Fruit fly (Drosophila melanogaster) whole organism, embryonic: Measurements from ENCODE around the gene CG15141.
A peak's percentile ranks its signal among the peaks of the same experiment; 100 is the strongest.

ENCODE experiments used
- Adf1 ChIP-seq: fragments of 200-800 bp; sonication (Bioruptor generic); IDR thresholded peaks from 2 replicates; pipeline ENCODE4 v1.3.6; 2022; ENCODE audit warnings: missing biosample characterization, missing genetic modification characterization
- Atf6 ChIP-seq: fragments of 200-800 bp; sonication (Bioruptor generic); IDR thresholded peaks from 2 replicates; pipeline ENCODE4 v1.3.6; 2022; ENCODE audit warnings: missing biosample characterization, missing genetic modification characterization
- Bgb ChIP-seq: fragments of 200-800 bp; sonication (Bioruptor generic); IDR thresholded peaks from 2 replicates; pipeline ENCODE4 v1.3.6; 2022; ENCODE audit warnings: missing biosample characterization, missing genetic modification characterization; ENCODE audit not compliant: partially characterized antibody
- Blimp-1 ChIP-seq: fragments of 200-800 bp; sonication (Bioruptor generic); optimal IDR thresholded peaks from 3 replicates; lab custom pipeline; 2018; ENCODE audit warnings: missing biosample characterization, missing genetic modification characterization, mild to moderate bottlenecking, moderate library complexity, missing genetic modification reagents
- CG1024 ChIP-seq: fragments of 200-800 bp; sonication (Bioruptor generic); IDR thresholded peaks from 2 replicates; pipeline ENCODE4 v1.3.6; 2022; ENCODE audit warnings: missing biosample characterization, missing genetic modification characterization
- CG10267 ChIP-seq: fragments of 200-800 bp; sonication (Bioruptor generic); optimal IDR thresholded peaks from 2 replicates; lab custom pipeline; 2018; ENCODE audit warnings: missing biosample characterization, mild to moderate bottlenecking, missing genetic modification characterization, moderate library complexity
- CG11247 ChIP-seq: fragments of 200-800 bp; sonication (Bioruptor generic); IDR thresholded peaks from 2 replicates; pipeline ENCODE4 v1.3.6; 2022; ENCODE audit warnings: missing biosample characterization, missing genetic modification characterization
- CG12219 ChIP-seq: fragments of 200-800 bp; sonication (Bioruptor generic); optimal IDR thresholded peaks from 3 replicates; lab custom pipeline; 2018; ENCODE audit warnings: missing biosample characterization, mild to moderate bottlenecking, missing genetic modification characterization
- CG12391 ChIP-seq: fragments of 200-800 bp; sonication (Bioruptor generic); optimal IDR thresholded peaks from 3 replicates; lab custom pipeline; 2018; ENCODE audit warnings: missing biosample characterization, mild to moderate bottlenecking, missing genetic modification characterization, moderate library complexity
- CG12659 ChIP-seq: fragments of 200-800 bp; sonication (Bioruptor generic); optimal IDR thresholded peaks from 3 replicates; lab custom pipeline; 2017; ENCODE audit warnings: mild to moderate bottlenecking, missing biosample characterization, missing genetic modification reagents, missing genetic modification characterization
- CG12769 ChIP-seq: fragments of 200-800 bp; sonication (Bioruptor generic); optimal IDR thresholded peaks from 2 replicates; lab custom pipeline; 2019; ENCODE audit warnings: missing biosample characterization, mild to moderate bottlenecking, missing genetic modification characterization, moderate library complexity
- CG13123 ChIP-seq: fragments of 200-800 bp; sonication (Bioruptor generic); optimal IDR thresholded peaks from 2 replicates; lab custom pipeline; 2016; ENCODE audit warnings: missing biosample characterization, missing genetic modification characterization
- CG15269 ChIP-seq: fragments of 200-800 bp; sonication (Bioruptor generic); optimal IDR thresholded peaks from 2 replicates; lab custom pipeline; 2018; ENCODE audit warnings: missing biosample characterization, mild to moderate bottlenecking, missing genetic modification characterization, moderate library complexity
- CG17612 ChIP-seq: fragments of 200-800 bp; sonication (Bioruptor generic); IDR thresholded peaks from 2 replicates; pipeline ENCODE4 v1.3.6; 2022; ENCODE audit warnings: missing biosample characterization, missing genetic modification characterization
- CG18764 ChIP-seq: fragments of 200-800 bp; sonication (Bioruptor generic); optimal IDR thresholded peaks from 3 replicates; lab custom pipeline; 2016; ENCODE audit warnings: missing biosample characterization, missing genetic modification characterization
- CG32532 ChIP-seq: fragments of 200-800 bp; sonication (Bioruptor generic); IDR thresholded peaks from 2 replicates; pipeline ENCODE4 v1.3.6; 2022; ENCODE audit warnings: missing biosample characterization, missing genetic modification characterization
- CG4854 ChIP-seq: fragments of 200-800 bp; sonication (Bioruptor generic); optimal IDR thresholded peaks from 2 replicates; lab custom pipeline; 2016; ENCODE audit warnings: missing biosample characterization, missing genetic modification characterization, inconsistent platforms
- CG6254 ChIP-seq: fragments of 200-800 bp; sonication (Bioruptor generic); optimal IDR thresholded peaks from 3 replicates; lab custom pipeline; 2017; ENCODE audit warnings: mild to moderate bottlenecking, missing biosample characterization, missing genetic modification reagents, missing genetic modification characterization
- CG7987 ChIP-seq: fragments of 200-800 bp; sonication (Bioruptor generic); optimal IDR thresholded peaks from 2 replicates; lab custom pipeline; 2018; ENCODE audit warnings: missing biosample characterization, mild to moderate bottlenecking, missing genetic modification characterization, moderate library complexity
- CG9437 ChIP-seq: fragments of 200-800 bp; sonication (Bioruptor generic); optimal IDR thresholded peaks from 2 replicates; lab custom pipeline; 2018; ENCODE audit warnings: missing biosample characterization, mild to moderate bottlenecking, missing genetic modification characterization
- D19B ChIP-seq: fragments of 200-800 bp; sonication (Bioruptor generic); optimal IDR thresholded peaks from 2 replicates; lab custom pipeline; 2017; ENCODE audit warnings: missing biosample characterization, mild to moderate bottlenecking, missing genetic modification characterization
- Dbx ChIP-seq: fragments of 200-800 bp; sonication (Bioruptor generic); IDR thresholded peaks from 3 replicates; pipeline ENCODE4 v1.3.6; 2022; ENCODE audit warnings: missing biosample characterization, missing genetic modification characterization
- Ets97D ChIP-seq: fragments of 200-800 bp; sonication (Bioruptor generic); optimal IDR thresholded peaks from 3 replicates; lab custom pipeline; 2016; ENCODE audit warnings: missing biosample characterization, missing genetic modification characterization
- Hr51 ChIP-seq, 2 experiments: fragments of 200-800 bp; sonication (Bioruptor generic); optimal IDR thresholded peaks; 2 replicates in 1 of 2; 3 replicates in 1 of 2; lab custom pipeline; 2016 to 2018; ENCODE audit warnings: missing biosample characterization in 2 of 2, missing genetic modification characterization in 2 of 2, mild to moderate bottlenecking in 1 of 2, moderate library complexity in 1 of 2
- Jarid2 ChIP-seq: fragments of 200-800 bp; sonication (Bioruptor generic); optimal IDR thresholded peaks from 3 replicates; lab custom pipeline; 2017; ENCODE audit warnings: mild to moderate bottlenecking, missing biosample characterization, missing genetic modification reagents, missing genetic modification characterization
- MTF-1 ChIP-seq: fragments of 200-800 bp; sonication (Bioruptor generic); optimal IDR thresholded peaks from 2 replicates; lab custom pipeline; 2018; ENCODE audit warnings: missing biosample characterization, mild to moderate bottlenecking, missing genetic modification characterization, borderline replicate concordance
- Med ChIP-seq: fragments of 200-800 bp; sonication (Bioruptor generic); peaks from one replicate; lab custom pipeline; 2016; ENCODE audit warnings: missing biosample characterization, missing genetic modification characterization, mild to moderate bottlenecking, inconsistent platforms, moderate library complexity
- Meics ChIP-seq: fragments of 200-800 bp; sonication (Bioruptor generic); optimal IDR thresholded peaks from 2 replicates; lab custom pipeline; 2017; ENCODE audit warnings: missing biosample characterization, mild to moderate bottlenecking, missing genetic modification characterization
- NFAT ChIP-seq: fragments of 200-800 bp; sonication (Bioruptor generic); IDR thresholded peaks from 2 replicates; pipeline ENCODE4 v1.3.6; 2022; ENCODE audit warnings: missing biosample characterization, missing genetic modification characterization
- Rfx ChIP-seq: fragments of 200-800 bp; sonication (Bioruptor generic); IDR thresholded peaks from 2 replicates; pipeline ENCODE4 v1.3.6; 2022; ENCODE audit warnings: missing biosample characterization, missing genetic modification characterization
- Vsx1 ChIP-seq: fragments of 200-800 bp; sonication (Bioruptor generic); optimal IDR thresholded peaks from 2 replicates; lab custom pipeline; 2017; ENCODE audit warnings: missing biosample characterization, mild to moderate bottlenecking, missing genetic modification characterization, missing genetic modification reagents
- Xrp1 ChIP-seq: fragments of 200-800 bp; sonication (Bioruptor generic); IDR thresholded peaks from 2 replicates; pipeline ENCODE4 v1.3.6; 2022; ENCODE audit warnings: missing biosample characterization, missing genetic modification characterization
- az2 ChIP-seq: fragments of 200-800 bp; sonication (Bioruptor generic); optimal IDR thresholded peaks from 3 replicates; lab custom pipeline; 2016; ENCODE audit warnings: missing biosample characterization, missing genetic modification characterization
- bbx ChIP-seq: fragments of 200-800 bp; sonication (Bioruptor generic); IDR thresholded peaks from 2 replicates; pipeline ENCODE4 v1.3.6; 2022; ENCODE audit warnings: missing biosample characterization, missing genetic modification characterization; ENCODE audit not compliant: partially characterized antibody
- dati ChIP-seq: fragments of 200-800 bp; sonication (Bioruptor generic); IDR thresholded peaks from 2 replicates; pipeline ENCODE4 v1.3.6; 2022; ENCODE audit warnings: missing biosample characterization, missing genetic modification characterization
- dmrt99B ChIP-seq: fragments of 200-800 bp; sonication (Bioruptor generic); optimal IDR thresholded peaks from 2 replicates; lab custom pipeline; 2018; ENCODE audit warnings: missing biosample characterization, mild to moderate bottlenecking, missing genetic modification characterization, moderate library complexity
- eve ChIP-seq, 2 experiments: fragments of >200 bp; optimal IDR thresholded peaks; 2 replicates each; lab custom pipeline; 2017; ENCODE audit warnings: missing biosample characterization in 2 of 2, missing genetic modification characterization in 2 of 2
- eyg ChIP-seq: fragments of 200-800 bp; sonication (Bioruptor generic); optimal IDR thresholded peaks from 3 replicates; lab custom pipeline; 2016; ENCODE audit warnings: missing biosample characterization, missing genetic modification characterization
- fd64A ChIP-seq: fragments of 200-800 bp; sonication (Bioruptor generic); optimal IDR thresholded peaks from 3 replicates; lab custom pipeline; 2018; ENCODE audit warnings: missing biosample characterization, mild to moderate bottlenecking, missing genetic modification characterization
- jigr1 ChIP-seq: fragments of 200-800 bp; sonication (Bioruptor generic); IDR thresholded peaks from 3 replicates; pipeline ENCODE4 v1.3.6; 2022; ENCODE audit warnings: missing biosample characterization, missing genetic modification characterization
- nerfin-1 ChIP-seq: fragments of 200-800 bp; sonication (Bioruptor generic); optimal IDR thresholded peaks from 3 replicates; lab custom pipeline; 2019; ENCODE audit warnings: missing biosample characterization, mild to moderate bottlenecking, missing genetic modification characterization, moderate library complexity
- nom ChIP-seq: fragments of 200-800 bp; sonication (Bioruptor generic); optimal IDR thresholded peaks from 2 replicates; lab custom pipeline; 2017; ENCODE audit warnings: missing biosample characterization, missing genetic modification characterization, mild to moderate bottlenecking, moderate library complexity, missing genetic modification reagents
- pita ChIP-seq: fragments of 200-800 bp; sonication (Bioruptor generic); optimal IDR thresholded peaks from 2 replicates; lab custom pipeline; 2017; ENCODE audit warnings: missing biosample characterization, mild to moderate bottlenecking, missing genetic modification characterization
- rib ChIP-seq: fragments of 200-800 bp; sonication (Bioruptor generic); IDR thresholded peaks from 2 replicates; pipeline ENCODE4 v1.3.6; 2022; ENCODE audit warnings: missing biosample characterization, missing genetic modification characterization
- salm ChIP-seq: fragments of 200-800 bp; sonication (Bioruptor generic); optimal IDR thresholded peaks from 2 replicates; lab custom pipeline; 2018; ENCODE audit warnings: missing biosample characterization, mild to moderate bottlenecking, missing genetic modification characterization
- sd ChIP-seq: fragments of 200-800 bp; sonication (Bioruptor generic); optimal IDR thresholded peaks from 3 replicates; lab custom pipeline; 2018; ENCODE audit warnings: missing biosample characterization, mild to moderate bottlenecking, missing genetic modification characterization, moderate library complexity
- shn ChIP-seq: fragments of 200-800 bp; sonication (Bioruptor generic); optimal IDR thresholded peaks from 3 replicates; lab custom pipeline; 2016; ENCODE audit warnings: missing biosample characterization, missing genetic modification characterization
- stwl ChIP-seq: fragments of 200-800 bp; sonication (Bioruptor generic); optimal IDR thresholded peaks from 3 replicates; lab custom pipeline; 2018; ENCODE audit warnings: missing biosample characterization, mild to moderate bottlenecking, missing genetic modification characterization, moderate library complexity
- unc-4 ChIP-seq: fragments of 200-800 bp; sonication (Bioruptor generic); IDR thresholded peaks from 2 replicates; pipeline ENCODE4 v1.3.6; 2022; ENCODE audit warnings: missing biosample characterization, missing genetic modification characterization; ENCODE audit not compliant: partially characterized antibody

CG15141 gene

DNA sequence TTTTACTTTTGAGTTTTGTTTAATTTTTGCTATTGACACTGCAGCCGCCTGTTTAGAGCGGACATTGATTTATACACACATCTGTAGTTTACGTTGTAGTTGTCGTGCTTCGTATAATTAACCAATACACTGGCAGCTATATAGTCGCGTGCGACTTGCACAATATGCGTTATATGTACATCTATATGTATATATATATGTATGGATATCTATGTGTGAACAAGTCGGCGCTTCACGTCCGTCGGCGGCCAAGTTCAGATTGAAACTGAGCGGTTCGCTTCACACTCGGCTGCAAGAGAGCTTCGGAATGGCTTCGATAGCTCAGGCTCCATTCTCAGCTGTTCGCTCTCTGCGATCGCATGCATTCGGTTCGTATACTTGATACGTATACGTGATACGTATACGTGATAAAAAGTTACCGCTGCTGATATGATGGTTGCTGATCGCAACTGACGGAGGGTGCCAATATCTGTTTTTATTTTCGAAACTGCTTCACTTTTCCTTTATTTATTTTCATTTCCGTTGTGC lies 17.6 kb downstream of the CG15141 start (continued):
- TF ChIP-seq CG12391 (no peak), CG18764 (no peak), sd (tag; lab: Kevin White, UChicago) (peak; percentile 10), Dbx (GFP tag; lab: Robert Waterston, UW) (0 out of 3 replicates have a peak, but pooled peaks have one; percentile 43), pita (GFP tag; lab: Kevin White, UChicago) (no peak), shn (no peak), CG13123 (GFP tag; lab: Kevin White, UChicago) (no peak), Rfx (GFP tag; lab: Robert Waterston, UW) (0 out of 2 replicates have a peak, but pooled peaks have one; percentile 15), CG7987 (GFP tag; lab: Kevin White, UChicago) (peak; percentile 19), CG1024 (0 out of 2 replicates have a peak, but pooled peaks have one; percentile 35), MTF-1 (GFP tag; lab: Kevin White, UChicago) (no peak), CG4854 (GFP tag; lab: Kevin White, UChicago) (no peak), Atf6 (GFP tag; lab: Robert Waterston, UW) (0 out of 2 replicates have a peak, but pooled peaks have one; percentile 20), dmrt99B (tag; lab: Kevin White, UChicago) (peak; percentile 28), CG12219 (peak; percentile 21), Blimp-1 (GFP tag; lab: Kevin White, UChicago) (peak; percentile 7), jigr1 (GFP tag; lab: Robert Waterston, UW) (no peak), CG12769 (tag; lab: Kevin White, UChicago) (peak; percentile 24), nerfin-1 (tag; lab: Kevin White, UChicago) (no peak), eyg (no peak), Vsx1 (GFP tag; lab: Kevin White, UChicago) (peak; percentile 37), Adf1 (GFP tag; lab: Robert Waterston, UW) (peak; percentile 33; the same call in 1 of the 2 replicates), az2 (GFP tag; lab: Kevin White, UChicago) (no peak), Jarid2 (GFP tag; lab: Kevin White, UChicago) (peak; percentile 90), bbx (GFP tag; lab: Robert Waterston, UW) (peak; percentile 52; the same call in 1 of the 2 replicates), fd64A (GFP tag; lab: Kevin White, UChicago) (no peak), NFAT (GFP tag; lab: Robert Waterston, UW) (no peak), CG17612 (GFP tag; lab: Robert Waterston, UW) (no peak), Xrp1 (peak; percentile 27; the same call in 1 of the 2 replicates), CG11247 (GFP tag; lab: Robert Waterston, UW) (peak; percentile 39; the same call in 1 of the 2 replicates), nom (peak; percentile 83), Bgb (GFP tag; lab: Robert Waterston, UW) (no peak; the same call in 1 of the 2 replicates), unc-4 (GFP tag; lab: Robert Waterston, UW) (no peak), Meics (GFP tag; lab: Kevin White, UChicago) (peak; percentile 10), CG10267 (tag; lab: Kevin White, UChicago) (no peak), eve (GFP tag; optimal IDR thresholded peaks at IDR 0.05; lab: Kevin White, UChicago) (no peak), rib (no peak), Med (GFP tag; lab: Kevin White, UChicago) (peak; percentile 76), dati (GFP tag; lab: Robert Waterston, UW) (no peak), CG9437 (GFP tag; lab: Kevin White, UChicago) (peak; percentile 89), stwl (tag; lab: Kevin White, UChicago) (no peak), Ets97D (GFP tag; lab: Kevin White, UChicago) (no peak), CG15269 (tag; lab: Kevin White, UChicago) (peak; percentile 38), D19B (no peak), Hr51 (GFP tag; optimal IDR thresholded peaks at IDR 0.05; lab: Kevin White, UChicago) (no peak), CG12659 (GFP tag; lab: Kevin White, UChicago) (peak; percentile 28), salm (no peak), CG6254 (GFP tag; lab: Kevin White, UChicago) (no peak), CG32532 (GFP tag; lab: Robert Waterston, UW) (peak; percentile 19; the same call in 1 of the 2 replicates)
